Fruit fly (Drosophila melanogaster) whole organism, embryonic: ENCODE measurements around the gene CG31100.

Experiments used
- Asciz ChIP-seq: fragments of 200-800 bp; sonication (Bioruptor generic); optimal IDR thresholded peaks from 2 replicates; lab custom pipeline; 2017; ENCODE audit warnings: missing biosample characterization, mild to moderate bottlenecking, missing genetic modification characterization, missing genetic modification reagents
- Atf-2 ChIP-seq: fragments of 200-800 bp; sonication (Bioruptor generic); optimal IDR thresholded peaks from 2 replicates; lab custom pipeline; 2016; ENCODE audit warnings: missing biosample characterization, missing genetic modification characterization
- Atf6 ChIP-seq: fragments of 200-800 bp; sonication (Bioruptor generic); IDR thresholded peaks from 2 replicates; pipeline ENCODE4 v1.3.6; 2022; ENCODE audit warnings: missing biosample characterization, missing genetic modification characterization
- B-H2 ChIP-seq: fragments of 200-800 bp; sonication (Bioruptor generic); optimal IDR thresholded peaks from 2 replicates; lab custom pipeline; 2018; ENCODE audit warnings: missing biosample characterization, mild to moderate bottlenecking, missing genetic modification characterization
- CG10274 ChIP-seq: fragments of 200-800 bp; sonication (Bioruptor generic); optimal IDR thresholded peaks from 3 replicates; lab custom pipeline; 2017; ENCODE audit warnings: missing biosample characterization, mild to moderate bottlenecking, missing genetic modification characterization
- CG10321 ChIP-seq: fragments of 200-800 bp; sonication (Bioruptor generic); IDR thresholded peaks from 2 replicates; pipeline ENCODE4 v1.3.6; 2022; ENCODE audit warnings: missing biosample characterization, missing genetic modification characterization
- CG10565 ChIP-seq: fragments of 200-800 bp; sonication (Bioruptor generic); optimal IDR thresholded peaks from 3 replicates; lab custom pipeline; 2016; ENCODE audit warnings: missing biosample characterization, mild to moderate bottlenecking, missing genetic modification characterization
- CG11504 ChIP-seq: fragments of 200-800 bp; sonication (Bioruptor generic); optimal IDR thresholded peaks from 3 replicates; lab custom pipeline; 2019; ENCODE audit warnings: missing biosample characterization, mild to moderate bottlenecking, missing genetic modification characterization, moderate library complexity
- CG12942 ChIP-seq: fragments of 200-800 bp; sonication (Bioruptor generic); optimal IDR thresholded peaks from 3 replicates; lab custom pipeline; 2016; ENCODE audit warnings: missing biosample characterization, missing genetic modification characterization
- CG1529 ChIP-seq: fragments of 200-800 bp; sonication (Bioruptor generic); optimal IDR thresholded peaks from 3 replicates; lab custom pipeline; 2018; ENCODE audit warnings: missing biosample characterization, missing genetic modification characterization
- CG15601 ChIP-seq: fragments of 200-800 bp; sonication (Bioruptor generic); optimal IDR thresholded peaks from 3 replicates; lab custom pipeline; 2019; ENCODE audit warnings: missing biosample characterization, mild to moderate bottlenecking, missing genetic modification characterization, moderate library complexity
- CG17361 ChIP-seq: fragments of 200-800 bp; sonication (Bioruptor generic); IDR thresholded peaks from 3 replicates; pipeline ENCODE4 v1.3.6; 2022; ENCODE audit warnings: missing biosample characterization, missing genetic modification characterization
- CG17612 ChIP-seq: fragments of 200-800 bp; sonication (Bioruptor generic); IDR thresholded peaks from 2 replicates; pipeline ENCODE4 v1.3.6; 2022; ENCODE audit warnings: missing biosample characterization, missing genetic modification characterization
- CG17912 ChIP-seq: fragments of 200-800 bp; sonication (Bioruptor generic); optimal IDR thresholded peaks from 2 replicates; lab custom pipeline; 2018; ENCODE audit warnings: missing biosample characterization, mild to moderate bottlenecking, missing genetic modification characterization
- CG18476 ChIP-seq: fragments of 200-800 bp; sonication (Bioruptor generic); optimal IDR thresholded peaks from 2 replicates; lab custom pipeline; 2016; ENCODE audit warnings: missing biosample characterization, mild to moderate bottlenecking, missing genetic modification characterization
- CG2129 ChIP-seq: fragments of 200-800 bp; sonication (Bioruptor generic); IDR thresholded peaks from 2 replicates; pipeline ENCODE4 v1.3.6; 2022; ENCODE audit warnings: missing biosample characterization, missing genetic modification characterization; ENCODE audit not compliant: partially characterized antibody
- CG2202 ChIP-seq: fragments of 200-800 bp; sonication (Bioruptor generic); optimal IDR thresholded peaks from 2 replicates; lab custom pipeline; 2018; ENCODE audit warnings: missing biosample characterization, mild to moderate bottlenecking, missing genetic modification characterization
- CG2678 ChIP-seq: fragments of 200-800 bp; sonication (Bioruptor generic); optimal IDR thresholded peaks from 3 replicates; lab custom pipeline; 2019; ENCODE audit warnings: missing biosample characterization, mild to moderate bottlenecking, missing genetic modification characterization, moderate library complexity
- CG3163 ChIP-seq: fragments of 200-800 bp; sonication (Bioruptor generic); optimal IDR thresholded peaks from 3 replicates; lab custom pipeline; 2016; ENCODE audit warnings: missing biosample characterization, missing genetic modification characterization
- CG5180 ChIP-seq: fragments of 200-800 bp; sonication (Bioruptor generic); optimal IDR thresholded peaks from 3 replicates; lab custom pipeline; 2017; ENCODE audit warnings: missing biosample characterization, missing genetic modification characterization, mild to moderate bottlenecking, moderate library complexity, missing genetic modification reagents
- CG5953 ChIP-seq: fragments of 200-800 bp; sonication (Bioruptor generic); IDR thresholded peaks from 2 replicates; pipeline ENCODE4 v1.3.6; 2022; ENCODE audit warnings: missing biosample characterization, missing genetic modification characterization
- CG6272 ChIP-seq: fragments of 200-800 bp; sonication (Bioruptor generic); IDR thresholded peaks from 2 replicates; pipeline ENCODE4 v1.3.6; 2022; ENCODE audit warnings: missing biosample characterization, missing genetic modification characterization
- CG6654 ChIP-seq: fragments of 200-800 bp; sonication (Bioruptor generic); optimal IDR thresholded peaks from 2 replicates; lab custom pipeline; 2017; ENCODE audit warnings: missing biosample characterization, mild to moderate bottlenecking, missing genetic modification characterization
- CG6683 ChIP-seq: fragments of 200-800 bp; sonication (Bioruptor generic); optimal IDR thresholded peaks from 2 replicates; lab custom pipeline; 2017; ENCODE audit warnings: missing biosample characterization, mild to moderate bottlenecking, missing genetic modification characterization, missing genetic modification reagents
- CG6689 ChIP-seq: fragments of 200-800 bp; sonication (Bioruptor generic); IDR thresholded peaks from 2 replicates; pipeline ENCODE4 v1.3.6; 2022; ENCODE audit warnings: missing biosample characterization, missing genetic modification characterization
- CG9817 ChIP-seq: fragments of 200-800 bp; sonication (Bioruptor generic); optimal IDR thresholded peaks from 2 replicates; lab custom pipeline; 2018; ENCODE audit warnings: missing biosample characterization, mild to moderate bottlenecking, missing genetic modification characterization, moderate library complexity
- CTCF ChIP-seq: fragments of 200-800 bp; sonication (Bioruptor generic); optimal IDR thresholded peaks from 2 replicates; lab custom pipeline; 2017; ENCODE audit warnings: missing biosample characterization, mild to moderate bottlenecking, missing genetic modification characterization, moderate library complexity
- CkIIα-i1 ChIP-seq: fragments of 200-800 bp; sonication (Bioruptor generic); IDR thresholded peaks from 2 replicates; pipeline ENCODE4 v1.3.6; 2022; ENCODE audit warnings: missing biosample characterization, missing genetic modification characterization
- Doc3 ChIP-seq: fragments of 200-800 bp; sonication (Bioruptor generic); IDR thresholded peaks from 3 replicates; pipeline ENCODE4 v1.3.6; 2022; ENCODE audit warnings: missing biosample characterization, missing genetic modification characterization; ENCODE audit not compliant: partially characterized antibody
- Hand ChIP-seq: fragments of 200-800 bp; sonication (Bioruptor generic); optimal IDR thresholded peaks from 2 replicates; lab custom pipeline; 2017; ENCODE audit warnings: mild to moderate bottlenecking, missing biosample characterization, missing genetic modification reagents, missing genetic modification characterization
- Hr3 ChIP-seq: fragments of 200-800 bp; sonication (Bioruptor generic); optimal IDR thresholded peaks from 3 replicates; lab custom pipeline; 2016; ENCODE audit warnings: missing biosample characterization, missing genetic modification characterization
- MBD-R2 ChIP-seq: fragments of 200-800 bp; sonication (Bioruptor generic); IDR thresholded peaks from 2 replicates; pipeline ENCODE4 v1.3.6; 2022; ENCODE audit warnings: missing biosample characterization, missing genetic modification characterization
- Myb ChIP-seq: fragments of 200-800 bp; sonication (Bioruptor generic); optimal IDR thresholded peaks from 2 replicates; lab custom pipeline; 2016; ENCODE audit warnings: missing biosample characterization, missing genetic modification characterization
- Nf-YC ChIP-seq: fragments of 200-800 bp; optimal IDR thresholded peaks from 3 replicates; lab custom pipeline; 2019; ENCODE audit warnings: missing biosample characterization, mild to moderate bottlenecking, missing genetic modification characterization, moderate library complexity
- Ravus ChIP-seq: fragments of 200-800 bp; sonication (Bioruptor generic); IDR thresholded peaks from 2 replicates; pipeline ENCODE4 v1.3.6; 2022; ENCODE audit warnings: missing biosample characterization, missing genetic modification characterization
- Sry-δ ChIP-seq: fragments of 200-800 bp; sonication (Bioruptor generic); optimal IDR thresholded peaks from 2 replicates; lab custom pipeline; 2016; ENCODE audit warnings: missing biosample characterization, missing genetic modification characterization
- bbx ChIP-seq: fragments of 200-800 bp; sonication (Bioruptor generic); IDR thresholded peaks from 2 replicates; pipeline ENCODE4 v1.3.6; 2022; ENCODE audit warnings: missing biosample characterization, missing genetic modification characterization; ENCODE audit not compliant: partially characterized antibody
- bcd ChIP-seq: fragments of 200-800 bp; sonication (Bioruptor generic); optimal IDR thresholded peaks from 2 replicates; lab custom pipeline; 2017; ENCODE audit warnings: missing biosample characterization, mild to moderate bottlenecking, missing genetic modification characterization
- da ChIP-seq: fragments of 200-800 bp; sonication (Bioruptor generic); optimal IDR thresholded peaks from 2 replicates; lab custom pipeline; 2016; ENCODE audit warnings: missing biosample characterization, missing genetic modification characterization
- dan ChIP-seq: fragments of 200-800 bp; sonication (Bioruptor generic); IDR thresholded peaks from 2 replicates; pipeline ENCODE4 v1.3.6; 2022; ENCODE audit warnings: missing biosample characterization, missing genetic modification characterization
- dm ChIP-seq: fragments of 200-800 bp; sonication (Bioruptor generic); optimal IDR thresholded peaks from 3 replicates; lab custom pipeline; 2016; ENCODE audit warnings: missing biosample characterization, missing genetic modification characterization
- gsb-n ChIP-seq: fragments of 200-800 bp; sonication (Bioruptor generic); optimal IDR thresholded peaks from 3 replicates; lab custom pipeline; 2018; ENCODE audit warnings: missing biosample characterization, mild to moderate bottlenecking, missing genetic modification characterization
- hb ChIP-seq: fragments of 200-800 bp; sonication (Bioruptor generic); IDR thresholded peaks from 3 replicates; pipeline ENCODE4 v1.3.6; 2022; ENCODE audit warnings: missing biosample characterization, missing genetic modification characterization; ENCODE audit not compliant: partially characterized antibody
- kah ChIP-seq: fragments of 200-800 bp; sonication (Bioruptor generic); optimal IDR thresholded peaks from 2 replicates; lab custom pipeline; 2018; ENCODE audit warnings: missing biosample characterization, mild to moderate bottlenecking, missing genetic modification characterization
- odd ChIP-seq: fragments of 200-800 bp; sonication (Bioruptor generic); optimal IDR thresholded peaks from 2 replicates; lab custom pipeline; 2017; ENCODE audit warnings: missing biosample characterization, mild to moderate bottlenecking, missing genetic modification characterization
- row ChIP-seq: fragments of 200-800 bp; sonication (Bioruptor generic); IDR thresholded peaks from 3 replicates; pipeline ENCODE4 v1.3.6; 2022; ENCODE audit warnings: missing biosample characterization, missing genetic modification characterization
- schlank ChIP-seq: fragments of 200-800 bp; sonication (Bioruptor generic); optimal IDR thresholded peaks from 2 replicates; lab custom pipeline; 2018; ENCODE audit warnings: missing biosample characterization, mild to moderate bottlenecking, missing genetic modification characterization
- trem ChIP-seq: fragments of 200-800 bp; optimal IDR thresholded peaks from 3 replicates; lab custom pipeline; 2019; ENCODE audit warnings: missing biosample characterization, mild to moderate bottlenecking, missing genetic modification characterization, moderate library complexity
- unc-4 ChIP-seq: fragments of 200-800 bp; sonication (Bioruptor generic); IDR thresholded peaks from 2 replicates; pipeline ENCODE4 v1.3.6; 2022; ENCODE audit warnings: missing biosample characterization, missing genetic modification characterization; ENCODE audit not compliant: partially characterized antibody

Gene CG31100

DNA sequence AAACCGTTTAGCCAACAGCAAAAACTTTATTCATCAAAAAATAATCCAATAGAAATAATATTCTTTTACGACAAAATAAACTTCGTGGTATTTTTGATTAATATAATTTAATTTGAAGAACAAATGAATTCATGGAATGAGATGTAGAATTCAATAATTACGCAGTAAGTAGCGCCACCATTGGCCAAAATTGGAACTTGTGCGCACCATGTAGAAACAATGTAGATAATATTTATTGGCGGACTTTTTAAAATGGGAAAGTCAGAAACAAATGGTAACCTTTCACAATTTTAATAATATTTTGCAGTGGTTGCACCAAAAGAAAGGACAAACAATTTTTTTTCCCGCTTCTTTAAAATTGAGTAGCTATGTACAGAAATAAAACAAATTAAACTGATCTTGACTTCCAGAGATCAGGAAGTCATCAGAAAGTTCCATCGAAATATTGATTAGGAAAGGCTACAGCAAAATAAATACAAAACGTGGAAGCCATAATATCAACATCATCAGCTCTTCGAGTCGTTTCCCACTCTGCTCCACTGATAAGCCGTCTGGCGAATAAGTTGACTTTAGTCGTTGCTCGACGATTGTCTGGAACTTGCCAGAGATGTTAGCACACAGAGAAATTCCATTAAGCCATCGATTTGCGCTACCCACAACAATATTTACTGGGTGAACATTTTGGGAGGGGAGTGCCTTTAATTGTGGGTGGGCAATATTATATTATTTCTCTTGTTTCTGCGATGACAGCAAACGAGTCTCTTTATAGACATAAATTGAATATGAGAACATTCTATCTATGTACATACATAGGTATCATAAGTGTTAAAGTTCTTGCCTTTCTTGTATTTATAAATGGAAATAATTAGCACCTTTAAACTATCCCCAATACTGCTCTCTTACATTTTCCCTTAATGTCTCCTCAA lies 23.3 kb downstream of the CG31100 start (continued):
- TF ChIP-seq CG9817 (peak; percentile 23), CG17912 (GFP tag; lab: Kevin White, UChicago) (peak; percentile 27), gsb-n (no peak), CG17361 (peak; percentile 35; the same call in 1 of the 3 replicates), CG2129 (GFP tag; lab: Robert Waterston, UW) (no peak), Sry-δ (GFP tag; lab: Kevin White, UChicago) (peak; percentile 6), CG18476 (GFP tag; lab: Kevin White, UChicago) (no peak), CG6272 (no peak), Atf-2 (GFP tag; lab: Kevin White, UChicago) (peak; percentile 14), Asciz (GFP tag; lab: Kevin White, UChicago) (peak; percentile 8), hb (GFP tag; lab: Robert Waterston, UW) (no peak), CG6683 (no peak), dm (GFP tag; lab: Kevin White, UChicago) (no peak), bcd (GFP tag; lab: Kevin White, UChicago) (no peak), kah (no peak), CTCF (GFP tag; lab: Kevin White, UChicago) (peak; percentile 98), trem (peak; percentile 27), CG10274 (GFP tag; lab: Kevin White, UChicago) (no peak), CG1529 (GFP tag; lab: Kevin White, UChicago) (no peak), CG12942 (GFP tag; lab: Kevin White, UChicago) (no peak), Doc3 (GFP tag; lab: Robert Waterston, UW) (no peak), odd (no peak), CG2202 (tag; lab: Kevin White, UChicago) (no peak), MBD-R2 (GFP tag; lab: Robert Waterston, UW) (no peak), CG2678 (tag; lab: Kevin White, UChicago) (peak; percentile 8), schlank (tag; lab: Kevin White, UChicago) (no peak), Hr3 (GFP tag; lab: Kevin White, UChicago) (no peak), Nf-YC (tag; lab: Kevin White, UChicago) (peak; percentile 38), row (GFP tag; lab: Robert Waterston, UW) (peak; percentile 44; the same call in 1 of the 3 replicates), CG5953 (GFP tag; lab: Robert Waterston, UW) (no peak), B-H2 (GFP tag; lab: Kevin White, UChicago) (no peak), CG6654 (GFP tag; lab: Kevin White, UChicago) (no peak), CG15601 (no peak), CG6689 (no peak), bbx (GFP tag; lab: Robert Waterston, UW) (no peak), Ravus (no peak), CG11504 (peak; percentile 65), CG10565 (GFP tag; lab: Kevin White, UChicago) (no peak), unc-4 (peak; percentile 39; the same call in 1 of the 2 replicates), CG17612 (GFP tag; lab: Robert Waterston, UW) (no peak), CG3163 (GFP tag; lab: Kevin White, UChicago) (peak; percentile 95), Hand (GFP tag; lab: Kevin White, UChicago) (no peak), da (no peak), Myb (GFP tag; lab: Kevin White, UChicago) (no peak), CkIIα-i1 (GFP tag; lab: Robert Waterston, UW) (no peak), CG5180 (GFP tag; lab: Kevin White, UChicago) (peak; percentile 56), dan (GFP tag; lab: Robert Waterston, UW) (no peak), CG10321 (GFP tag; lab: Robert Waterston, UW) (no peak), Atf6 (GFP tag; lab: Robert Waterston, UW) (no peak)
